Fruit fly (Drosophila melanogaster) Kc167 (cell line): ENCODE results near the gene wwk.

ENCODE experiments used
- Myc ChIP-seq: fragments of >200 bp; optimal IDR thresholded peaks from 2 replicates; lab custom pipeline; 2017; ENCODE audit warnings: missing external identifiers
- Sin3A ChIP-seq: fragments of >200 bp; optimal IDR thresholded peaks from 2 replicates; lab custom pipeline; 2018; ENCODE audit warnings: missing external identifiers
- h ChIP-seq: fragments of >200 bp; optimal IDR thresholded peaks from 3 replicates; lab custom pipeline; 2018; ENCODE audit warnings: missing external identifiers
- insv ChIP-seq: fragments of >200 bp; optimal IDR thresholded peaks from 3 replicates; lab custom pipeline; 2018; ENCODE audit warnings: missing external identifiers
- psq ChIP-seq: fragments of >200 bp; optimal IDR thresholded peaks from 2 replicates; lab custom pipeline; 2017; ENCODE audit warnings: missing external identifiers
- ttk ChIP-seq: sonication (Bioruptor generic); optimal IDR thresholded peaks from 2 replicates; lab custom pipeline; 2017; ENCODE audit warnings: missing external identifiers

The wwk gene

DNA sequence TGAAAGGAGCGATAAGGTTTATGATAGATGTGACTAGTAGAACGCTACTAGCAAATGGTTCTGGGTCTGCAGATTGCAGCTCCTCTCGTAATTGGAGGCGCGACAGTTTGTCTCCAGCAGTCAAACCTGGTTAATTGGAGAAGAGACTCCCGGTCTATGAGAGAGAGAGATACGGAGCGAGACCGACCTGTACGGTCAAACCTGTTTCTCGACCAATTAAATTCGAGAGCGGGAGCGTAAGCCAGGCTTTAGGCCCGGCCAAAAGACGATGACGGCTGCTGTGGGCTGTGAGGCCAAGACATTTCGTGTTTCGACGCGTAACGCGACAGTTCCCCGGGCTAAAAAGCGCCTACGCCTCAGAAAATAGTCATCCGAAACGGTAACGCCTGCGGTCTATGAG, 34.6 kb downstream of the wwk start, which contains the start of gene CG15269:
Gene CG15269, plus strand, starts transcription at position 261 of the 400 bp plus-strand sequence.
- TF ChIP-seq psq (lab: Kevin White, UChicago) (no peak), Myc (lab: Kevin White, UChicago) (no peak), ttk (lab: Kevin White, UChicago) (no peak), h (lab: Kevin White, UChicago) (no peak), Sin3A (lab: Kevin White, UChicago) (no peak), insv (lab: Kevin White, UChicago) (no peak)

dm6 chr2L:15111276-15111675, 36.7 kb downstream of the wwk start:
- no peak for TF ChIP-seq psq (lab: Kevin White, UChicago)
- no peak for TF ChIP-seq Myc (lab: Kevin White, UChicago)
- TF ChIP-seq insv (lab: Kevin White, UChicago): no peak
- TF ChIP-seq ttk (lab: Kevin White, UChicago): no peak
- no peak for TF ChIP-seq h (lab: Kevin White, UChicago)
- TF ChIP-seq Sin3A (lab: Kevin White, UChicago): no peak

dm6 chr2L:15113234-15113916, 38.8 kb downstream of the wwk start, which contains the start of gene stc:
TSS of gene stc (plus strand) at chr2L:15113480.
- TF ChIP-seq ttk (lab: Kevin White, UChicago): no peak
- TF ChIP-seq h (lab: Kevin White, UChicago): no peak
- no peak for TF ChIP-seq Myc (lab: Kevin White, UChicago)
- TF ChIP-seq insv (lab: Kevin White, UChicago): no peak
- TF ChIP-seq Sin3A (lab: Kevin White, UChicago): no peak
- no peak for TF ChIP-seq psq (lab: Kevin White, UChicago)

DNA sequence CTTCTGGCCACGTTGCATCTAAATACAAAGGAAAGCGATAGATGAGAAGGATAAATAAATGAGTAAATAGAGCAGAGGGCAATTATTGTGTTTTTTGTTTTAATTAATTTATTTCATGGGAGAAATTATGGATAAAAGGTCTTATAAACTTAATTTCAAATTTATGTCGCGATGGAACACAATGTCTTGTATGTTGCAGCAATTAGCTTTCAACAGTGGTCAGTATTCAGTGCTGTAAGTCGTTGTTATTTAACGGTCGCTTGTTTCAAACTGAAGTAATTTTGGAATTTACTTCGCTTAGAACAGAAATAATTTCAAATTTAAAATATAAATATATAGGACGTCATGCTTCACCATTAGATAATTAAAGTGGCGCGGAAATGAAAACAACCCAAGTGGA, 43.4 kb downstream of the wwk start:
- TF ChIP-seq insv (lab: Kevin White, UChicago) (no peak), h (lab: Kevin White, UChicago) (no peak), psq (lab: Kevin White, UChicago) (no peak), ttk (lab: Kevin White, UChicago) (no peak), Sin3A (lab: Kevin White, UChicago) (no peak), Myc (lab: Kevin White, UChicago) (no peak)

- TF ChIP-seq Myc (lab: Kevin White, UChicago): no peak
- no peak for TF ChIP-seq Sin3A (lab: Kevin White, UChicago)
- TF ChIP-seq ttk (lab: Kevin White, UChicago): no peak
- no peak for TF ChIP-seq psq (lab: Kevin White, UChicago)
- no peak for TF ChIP-seq insv (lab: Kevin White, UChicago)
- TF ChIP-seq h (lab: Kevin White, UChicago): no peak
Measured at dm6 chr2L:15118507-15118906, 43.9 kb downstream of the wwk start.
